Fruit fly (Drosophila melanogaster) whole organism, embryonic: ENCODE results near the gene mnd.

Experiments used
- ATbp ChIP-seq: fragments of 200-800 bp; sonication (Bioruptor generic); optimal IDR thresholded peaks from 2 replicates; lab custom pipeline; 2017; ENCODE audit warnings: missing biosample characterization, mild to moderate bottlenecking, missing genetic modification characterization, missing genetic modification reagents
- Ada2b ChIP-seq: fragments of 200-800 bp; sonication (Bioruptor generic); IDR thresholded peaks from 2 replicates; pipeline ENCODE4 v1.3.6; 2022; ENCODE audit warnings: missing biosample characterization, missing genetic modification characterization
- Adf1 ChIP-seq: fragments of 200-800 bp; sonication (Bioruptor generic); IDR thresholded peaks from 2 replicates; pipeline ENCODE4 v1.3.6; 2022; ENCODE audit warnings: missing biosample characterization, missing genetic modification characterization
- Asciz ChIP-seq: fragments of 200-800 bp; sonication (Bioruptor generic); optimal IDR thresholded peaks from 2 replicates; lab custom pipeline; 2017; ENCODE audit warnings: missing biosample characterization, mild to moderate bottlenecking, missing genetic modification characterization, missing genetic modification reagents
- Atf3 ChIP-seq: fragments of 200-800 bp; sonication (Bioruptor generic); optimal IDR thresholded peaks from 3 replicates; lab custom pipeline; 2016; ENCODE audit warnings: missing biosample characterization, missing genetic modification characterization
- CG10565 ChIP-seq: fragments of 200-800 bp; sonication (Bioruptor generic); optimal IDR thresholded peaks from 3 replicates; lab custom pipeline; 2016; ENCODE audit warnings: missing biosample characterization, mild to moderate bottlenecking, missing genetic modification characterization
- CG10979 ChIP-seq: fragments of 200-800 bp; sonication (Bioruptor generic); optimal IDR thresholded peaks from 2 replicates; lab custom pipeline; 2018; ENCODE audit warnings: missing biosample characterization, mild to moderate bottlenecking, missing genetic modification characterization, moderate library complexity
- CG11560 ChIP-seq: fragments of 200-800 bp; sonication (Bioruptor generic); IDR thresholded peaks from 3 replicates; pipeline ENCODE4 v1.3.6; 2022; ENCODE audit warnings: missing biosample characterization, missing genetic modification characterization
- CG13894 ChIP-seq: fragments of 200-800 bp; sonication (Bioruptor generic); optimal IDR thresholded peaks from 3 replicates; lab custom pipeline; 2018; ENCODE audit warnings: missing biosample characterization, mild to moderate bottlenecking, missing genetic modification characterization, moderate library complexity
- CG1602 ChIP-seq: fragments of 200-800 bp; sonication (Bioruptor generic); optimal IDR thresholded peaks from 3 replicates; lab custom pipeline; 2016; ENCODE audit warnings: missing biosample characterization, missing genetic modification characterization
- CG1647 ChIP-seq: fragments of 200-800 bp; sonication (Bioruptor generic); optimal IDR thresholded peaks from 3 replicates; lab custom pipeline; 2016; ENCODE audit warnings: missing biosample characterization, missing genetic modification characterization
- CG17328 ChIP-seq: fragments of 200-800 bp; sonication (Bioruptor generic); IDR thresholded peaks from 2 replicates; pipeline ENCODE4 v1.3.6; 2022; ENCODE audit warnings: missing biosample characterization, missing genetic modification characterization
- CG31388 ChIP-seq: fragments of 200-800 bp; sonication (Bioruptor generic); optimal IDR thresholded peaks from 2 replicates; lab custom pipeline; 2016; ENCODE audit warnings: missing biosample characterization, missing genetic modification characterization
- CG4424 ChIP-seq: fragments of 200-800 bp; sonication (Bioruptor generic); optimal IDR thresholded peaks from 3 replicates; lab custom pipeline; 2016; ENCODE audit warnings: missing biosample characterization, missing genetic modification characterization
- CG6654 ChIP-seq: fragments of 200-800 bp; sonication (Bioruptor generic); optimal IDR thresholded peaks from 2 replicates; lab custom pipeline; 2017; ENCODE audit warnings: missing biosample characterization, mild to moderate bottlenecking, missing genetic modification characterization
- CG7271 ChIP-seq: fragments of 200-800 bp; sonication (Bioruptor generic); optimal IDR thresholded peaks from 2 replicates; lab custom pipeline; 2018; ENCODE audit warnings: missing biosample characterization, mild to moderate bottlenecking, missing genetic modification characterization, moderate library complexity
- CG7372 ChIP-seq: fragments of 200-800 bp; sonication (Bioruptor generic); IDR thresholded peaks from 2 replicates; pipeline ENCODE4 v1.3.6; 2022; ENCODE audit warnings: missing biosample characterization, missing genetic modification characterization
- CG7556 ChIP-seq: fragments of 200-800 bp; sonication (Bioruptor generic); optimal IDR thresholded peaks from 2 replicates; lab custom pipeline; 2017; ENCODE audit warnings: missing biosample characterization, mild to moderate bottlenecking, missing genetic modification characterization
- CG7839 ChIP-seq: fragments of 200-800 bp; sonication (Bioruptor generic); optimal IDR thresholded peaks from 3 replicates; lab custom pipeline; 2018; ENCODE audit warnings: missing biosample characterization, mild to moderate bottlenecking, missing genetic modification characterization, moderate library complexity
- CG8388 ChIP-seq: fragments of 200-800 bp; sonication (Bioruptor generic); optimal IDR thresholded peaks from 2 replicates; lab custom pipeline; 2019; ENCODE audit warnings: missing biosample characterization, mild to moderate bottlenecking, missing genetic modification characterization, moderate library complexity
- CG9215 ChIP-seq: fragments of 200-800 bp; sonication (Bioruptor generic); IDR thresholded peaks from 2 replicates; pipeline ENCODE4 v1.3.6; 2022; ENCODE audit warnings: missing biosample characterization, missing genetic modification characterization
- Dbx ChIP-seq: fragments of 200-800 bp; sonication (Bioruptor generic); IDR thresholded peaks from 3 replicates; pipeline ENCODE4 v1.3.6; 2022; ENCODE audit warnings: missing biosample characterization, missing genetic modification characterization
- Dfd ChIP-seq, 2 experiments: fragments of >200 bp; optimal IDR thresholded peaks; 2 replicates each; lab custom pipeline; 2017; ENCODE audit warnings: missing biosample characterization in 2 of 2, missing genetic modification characterization in 2 of 2
- Ets97D ChIP-seq: fragments of 200-800 bp; sonication (Bioruptor generic); optimal IDR thresholded peaks from 3 replicates; lab custom pipeline; 2016; ENCODE audit warnings: missing biosample characterization, missing genetic modification characterization
- Fer2 ChIP-seq: fragments of 200-800 bp; sonication (Bioruptor generic); optimal IDR thresholded peaks from 2 replicates; lab custom pipeline; 2018; ENCODE audit warnings: missing biosample characterization, mild to moderate bottlenecking, missing genetic modification characterization, moderate library complexity
- Gug ChIP-seq: fragments of 200-800 bp; sonication (Bioruptor generic); IDR thresholded peaks from 4 replicates; pipeline ENCODE4 v1.3.6; 2022; ENCODE audit warnings: missing biosample characterization, missing genetic modification characterization
- Hr51 ChIP-seq, 2 experiments: fragments of 200-800 bp; sonication (Bioruptor generic); optimal IDR thresholded peaks; 2 replicates in 1 of 2; 3 replicates in 1 of 2; lab custom pipeline; 2016 to 2018; ENCODE audit warnings: missing biosample characterization in 2 of 2, missing genetic modification characterization in 2 of 2, mild to moderate bottlenecking in 1 of 2, moderate library complexity in 1 of 2
- Hr78 ChIP-seq, 2 experiments: fragments of 200-800 bp in 1 of 2; fragments of >200 bp in 1 of 2; sonication (Bioruptor generic) in 1 of 2; optimal IDR thresholded peaks; 2 replicates each; lab custom pipeline; 2017 to 2019; ENCODE audit warnings: missing biosample characterization in 2 of 2, missing genetic modification characterization in 2 of 2, mild to moderate bottlenecking in 1 of 2, moderate library complexity in 1 of 2
- Lim3 ChIP-seq: fragments of 200-800 bp; sonication (Bioruptor generic); IDR thresholded peaks from 2 replicates; pipeline ENCODE4 v1.3.6; 2022; ENCODE audit warnings: missing biosample characterization, missing genetic modification characterization
- Nf-YB ChIP-seq: fragments of 200-800 bp; sonication (Bioruptor generic); optimal IDR thresholded peaks from 3 replicates; lab custom pipeline; 2019; ENCODE audit warnings: missing biosample characterization, mild to moderate bottlenecking, missing genetic modification characterization, moderate library complexity
- Optix ChIP-seq: fragments of 200-800 bp; sonication (Bioruptor generic); IDR thresholded peaks from 3 replicates; pipeline ENCODE4 v1.3.6; 2022; ENCODE audit warnings: missing biosample characterization, missing genetic modification characterization
- Side ChIP-seq: fragments of 200-800 bp; sonication (Bioruptor generic); optimal IDR thresholded peaks from 2 replicates; lab custom pipeline; 2016; ENCODE audit warnings: missing biosample characterization, missing genetic modification characterization
- Sox100B ChIP-seq: fragments of 200-800 bp; sonication (Bioruptor generic); optimal IDR thresholded peaks from 3 replicates; lab custom pipeline; 2018; ENCODE audit warnings: missing biosample characterization, mild to moderate bottlenecking, missing genetic modification characterization
- Trl ChIP-seq, 3 experiments: fragments of >200 bp in 2 of 3; fragments of 200-800 bp in 1 of 3; sonication (Bioruptor generic) in 1 of 3; optimal IDR thresholded peaks; 2 replicates in 1 of 3; 3 replicates in 2 of 3; lab custom pipeline; 2016 to 2017; ENCODE audit warnings: missing biosample characterization in 1 of 3, missing genetic modification characterization in 1 of 3
- Usf ChIP-seq: fragments of 200-800 bp; sonication (Bioruptor generic); optimal IDR thresholded peaks from 2 replicates; lab custom pipeline; 2017; ENCODE audit warnings: missing genotype, missing biosample characterization, missing genetic modification characterization
- ac ChIP-seq: fragments of 200-800 bp; sonication (Bioruptor generic); optimal IDR thresholded peaks from 3 replicates; lab custom pipeline; 2017; ENCODE audit warnings: missing biosample characterization, mild to moderate bottlenecking, missing genetic modification characterization
- az2 ChIP-seq: fragments of 200-800 bp; sonication (Bioruptor generic); optimal IDR thresholded peaks from 3 replicates; lab custom pipeline; 2016; ENCODE audit warnings: missing biosample characterization, missing genetic modification characterization
- bowl ChIP-seq: fragments of 200-800 bp; sonication (Bioruptor generic); IDR thresholded peaks from 2 replicates; pipeline ENCODE4 v1.3.6; 2022; ENCODE audit warnings: missing biosample characterization, missing genetic modification characterization
- br ChIP-seq: fragments of >200 bp; optimal IDR thresholded peaks from 2 replicates; lab custom pipeline; 2017
- cato ChIP-seq: fragments of 200-800 bp; sonication (Bioruptor generic); optimal IDR thresholded peaks from 2 replicates; lab custom pipeline; 2016; ENCODE audit warnings: missing biosample characterization, missing genetic modification characterization, borderline replicate concordance
- da ChIP-seq: fragments of 200-800 bp; sonication (Bioruptor generic); optimal IDR thresholded peaks from 2 replicates; lab custom pipeline; 2016; ENCODE audit warnings: missing biosample characterization, missing genetic modification characterization
- kah ChIP-seq: fragments of 200-800 bp; sonication (Bioruptor generic); optimal IDR thresholded peaks from 2 replicates; lab custom pipeline; 2018; ENCODE audit warnings: missing biosample characterization, mild to moderate bottlenecking, missing genetic modification characterization
- kay ChIP-seq: fragments of 200-800 bp; sonication (Bioruptor generic); optimal IDR thresholded peaks from 2 replicates; lab custom pipeline; 2016; ENCODE audit warnings: missing biosample characterization, missing genetic modification characterization
- maf-S ChIP-seq: fragments of 200-800 bp; sonication (Bioruptor generic); optimal IDR thresholded peaks from 2 replicates; lab custom pipeline; 2016; ENCODE audit warnings: missing biosample characterization, missing genetic modification characterization
- nerfin-2 ChIP-seq: fragments of 200-800 bp; sonication (Bioruptor generic); IDR thresholded peaks from 2 replicates; pipeline ENCODE4 v1.3.6; 2022; ENCODE audit warnings: missing biosample characterization, missing genetic modification characterization; ENCODE audit not compliant: partially characterized antibody
- nmo ChIP-seq: fragments of 200-800 bp; sonication (Bioruptor generic); optimal IDR thresholded peaks from 2 replicates; lab custom pipeline; 2018; ENCODE audit warnings: missing biosample characterization, mild to moderate bottlenecking, missing genetic modification characterization, moderate library complexity
- nom ChIP-seq: fragments of 200-800 bp; sonication (Bioruptor generic); optimal IDR thresholded peaks from 2 replicates; lab custom pipeline; 2017; ENCODE audit warnings: missing biosample characterization, missing genetic modification characterization, mild to moderate bottlenecking, moderate library complexity, missing genetic modification reagents
- sens ChIP-seq: fragments of 200-800 bp; sonication (Bioruptor generic); peaks from one replicate; lab custom pipeline; 2016; ENCODE audit warnings: missing biosample characterization, missing genetic modification characterization
- sima ChIP-seq: fragments of 200-800 bp; sonication (Bioruptor generic); optimal IDR thresholded peaks from 2 replicates; lab custom pipeline; 2016; ENCODE audit warnings: missing biosample characterization, missing genetic modification characterization
- tap ChIP-seq: fragments of 200-800 bp; optimal IDR thresholded peaks from 3 replicates; lab custom pipeline; 2019; ENCODE audit warnings: missing biosample characterization, mild to moderate bottlenecking, missing genetic modification characterization, moderate library complexity
- unc-4 ChIP-seq: fragments of 200-800 bp; sonication (Bioruptor generic); IDR thresholded peaks from 2 replicates; pipeline ENCODE4 v1.3.6; 2022; ENCODE audit warnings: missing biosample characterization, missing genetic modification characterization; ENCODE audit not compliant: partially characterized antibody

mnd gene

DNA sequence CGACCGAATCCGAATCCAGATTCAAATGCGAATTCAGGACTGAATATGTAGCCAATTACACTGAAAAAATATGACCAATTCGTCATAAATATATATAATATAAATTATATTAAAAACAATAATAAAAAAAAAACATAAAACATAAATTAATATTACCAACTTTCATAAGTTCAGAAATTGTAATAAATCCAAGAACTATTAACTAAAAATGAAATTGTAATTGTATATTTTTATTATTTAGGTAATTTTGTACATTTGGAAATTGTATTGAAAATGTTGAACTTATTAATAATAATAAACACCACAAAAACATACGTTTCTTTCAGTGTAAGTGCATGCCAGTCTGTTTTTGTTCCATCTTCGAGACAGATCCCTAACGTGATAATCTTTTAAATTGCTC lies 23.9 kb upstream of the mnd start (continued):
- TF ChIP-seq CG17328 (GFP tag; lab: Robert Waterston, UW) (0 out of 2 replicates have a peak, but pooled peaks have one; percentile 47), sima (GFP tag; lab: Kevin White, UChicago) (no peak), CG4424 (peak; percentile 41), Ets97D (GFP tag; lab: Kevin White, UChicago) (no peak), unc-4 (GFP tag; lab: Robert Waterston, UW) (no peak), Adf1 (GFP tag; lab: Robert Waterston, UW) (no peak), Optix (GFP tag; lab: Robert Waterston, UW) (no peak), tap (no peak), kay (GFP tag; lab: Kevin White, UChicago) (no peak), cato (GFP tag; lab: Kevin White, UChicago) (no peak), da (GFP tag; lab: Kevin White, UChicago) (no peak), CG7271 (peak; percentile 91), nmo (GFP tag; lab: Kevin White, UChicago) (peak; percentile 54), Nf-YB (GFP tag; lab: Kevin White, UChicago) (peak; percentile 41), bowl (GFP tag; lab: Robert Waterston, UW) (no peak), ac (peak; percentile 13), nom (GFP tag; lab: Kevin White, UChicago) (no peak), Lim3 (GFP tag; lab: Robert Waterston, UW) (no peak), maf-S (GFP tag; lab: Kevin White, UChicago) (no peak), Trl (optimal IDR thresholded peaks at IDR 0.05; lab: Kevin White, UChicago) (no peak), Trl (GFP tag; optimal IDR thresholded peaks at IDR 0.05; lab: Kevin White, UChicago) (no peak), az2 (GFP tag; lab: Kevin White, UChicago) (peak; percentile 17), sens (GFP tag; lab: Kevin White, UChicago) (peak; percentile 54), kah (GFP tag; lab: Kevin White, UChicago) (no peak), Dbx (GFP tag; lab: Robert Waterston, UW) (no peak), Side (no peak), CG13894 (tag; lab: Kevin White, UChicago) (no peak), Sox100B (GFP tag; lab: Kevin White, UChicago) (peak; percentile 19), br (lab: Kevin White, UChicago) (no peak), CG1647 (GFP tag; lab: Kevin White, UChicago) (no peak), CG7372 (GFP tag; lab: Robert Waterston, UW) (no peak), CG31388 (GFP tag; lab: Kevin White, UChicago) (no peak), Usf (GFP tag; lab: Kevin White, UChicago) (no peak), CG11560 (tag; lab: Robert Waterston, UW) (no peak), CG7839 (tag; lab: Kevin White, UChicago) (peak; percentile 39), Dfd (GFP tag; optimal IDR thresholded peaks at IDR 0.05; lab: Kevin White, UChicago) (no peak), Hr51 (GFP tag; optimal IDR thresholded peaks at IDR 0.05; lab: Kevin White, UChicago) (no peak), Atf3 (no peak), ATbp (GFP tag; lab: Kevin White, UChicago) (no peak), CG1602 (GFP tag; lab: Kevin White, UChicago) (peak; percentile 29), Fer2 (tag; lab: Kevin White, UChicago) (no peak), CG10979 (tag; lab: Kevin White, UChicago) (peak; percentile 81), Hr78 (GFP tag; optimal IDR thresholded peaks at IDR 0.05; lab: Kevin White, UChicago) (no peak), Asciz (GFP tag; lab: Kevin White, UChicago) (no peak), nerfin-2 (GFP tag; lab: Robert Waterston, UW) (no peak), Gug (GFP tag; lab: Robert Waterston, UW) (no peak), Ada2b (GFP tag; lab: Robert Waterston, UW) (no peak), CG10565 (GFP tag; lab: Kevin White, UChicago) (no peak), CG8388 (GFP tag; lab: Kevin White, UChicago) (peak; percentile 46), CG6654 (GFP tag; lab: Kevin White, UChicago) (no peak), CG7556 (GFP tag; lab: Kevin White, UChicago) (peak; percentile 48), CG9215 (GFP tag; lab: Robert Waterston, UW) (no peak)
